Worm (Caenorhabditis elegans) whole organism, L2 larva: ENCODE results near the gene osm-7.

ENCODE experiments used
- alr-1 ChIP-seq: fragments of 150-350 bp; optimal IDR thresholded peaks from 2 replicates; lab custom pipeline; 2014; ENCODE audit warnings: missing biosample characterization, missing genetic modification characterization
- egl-27 ChIP-seq: sonication (generic microtip); optimal IDR thresholded peaks from 3 replicates; lab custom pipeline; 2017; ENCODE audit warnings: missing biosample characterization, missing genetic modification reagents, missing genetic modification characterization
- elt-3 ChIP-seq: sonication (generic microtip); optimal IDR thresholded peaks from 2 replicates; lab custom pipeline; 2017; ENCODE audit warnings: missing biosample characterization, missing genetic modification characterization
- nhr-11 ChIP-seq: fragments of 150-350 bp; optimal IDR thresholded peaks from 2 replicates; lab custom pipeline; 2014; ENCODE audit warnings: missing biosample characterization, missing genetic modification characterization
- nhr-237 ChIP-seq: fragments of 150-350 bp; optimal IDR thresholded peaks from 2 replicates; lab custom pipeline; 2014; ENCODE audit warnings: missing biosample characterization, missing genetic modification characterization
- snpc-4 ChIP-seq: fragments of 150-350 bp; optimal IDR thresholded peaks from 2 replicates; lab custom pipeline; 2014; ENCODE audit warnings: missing biosample characterization, missing genetic modification characterization
- ztf-1 ChIP-seq: fragments of 200-800 bp; sonication (Bioruptor generic); conservative IDR thresholded peaks from 2 replicates; pipeline ENCODE4 v1.3.6; 2022; ENCODE audit warnings: missing genetic modification characterization, missing compliant biosample characterization

DNA sequence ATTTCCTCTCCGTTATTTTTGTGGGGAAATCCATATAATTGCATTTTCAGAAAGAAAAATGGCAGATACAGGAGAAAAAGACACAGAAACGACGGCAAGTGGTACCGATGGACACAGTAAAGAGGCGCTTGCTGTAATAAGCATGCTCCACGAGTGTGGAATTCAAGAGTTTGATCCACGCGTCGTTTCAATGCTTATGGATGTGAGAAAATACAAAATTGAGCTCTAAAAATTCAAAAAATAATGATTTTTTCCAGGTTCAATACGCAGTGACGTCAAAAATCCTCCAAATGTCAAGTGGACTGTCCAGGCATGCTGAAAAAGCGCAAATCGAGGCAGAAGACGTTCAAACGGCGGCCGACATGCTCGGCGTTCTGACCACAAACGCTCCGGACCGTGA lies 48.2 kb downstream of the osm-7 start, which contains the start of gene taf-9:
- TF ChIP-seq nhr-237 (tag; lab: Kevin White, UChicago) = no peak
- TF ChIP-seq nhr-11 (tag; lab: Kevin White, UChicago) = no peak
- TF ChIP-seq egl-27 (tag; lab: Kevin White, UChicago) = no peak
- TF ChIP-seq snpc-4 (tag; lab: Kevin White, UChicago) = no peak
- TF ChIP-seq ztf-1 = no peak
- no peak for TF ChIP-seq elt-3 (tag; lab: Kevin White, UChicago)
- TF ChIP-seq alr-1 (tag; lab: Kevin White, UChicago) = no peak
